Worm (Caenorhabditis elegans): ENCODE measurements around the gene C17F4.11.
A peak's percentile ranks its signal among the peaks of the same experiment; 100 is the strongest.

Gene C17F4.11

ce11 chrII:3245836-3246235, 8.6 kb downstream of the C17F4.11 start, which contains the start of gene C17F4.7 (continued):
- TF ChIP-seq ztf-22 (GFP tag; optimal IDR thresholded peaks at IDR 0.05) (peak; percentile 29), ztf-28 (GFP tag; IDR thresholded peaks at IDR 0.05) (no peak), gei-17 (GFP tag; optimal IDR thresholded peaks at IDR 0.05) (no peak)

- TF ChIP-seq ceh-40 (GFP tag; IDR thresholded peaks at IDR 0.05) (no peak), zfh-2 (GFP tag; conservative IDR thresholded peaks at IDR 0.05) (peak; percentile 51; the same call in 1 of the 2 replicates)
Measured at ce11 chrII:3247556-3247955, 10.3 kb downstream of the C17F4.11 start.

ce11 chrII:3248043-3248718, 10.9 kb downstream of the C17F4.11 start, which contains the start of the genes fbxc-50 and C17F4.2:
Gene fbxc-50, minus strand, starts transcription at chrII:3248123.
Gene C17F4.2, plus strand, starts transcription at chrII:3248668.
- no peak for TF ChIP-seq D2030.7 (GFP tag; IDR thresholded peaks at IDR 0.05)
- TF ChIP-seq dox-1 (GFP tag; IDR thresholded peaks at IDR 0.05), result no peak
- no peak for TF ChIP-seq ceh-100 (GFP tag; IDR thresholded peaks at IDR 0.05)
- 0 out of 2 replicates have a peak, but pooled peaks have one; percentile 24 for TF ChIP-seq F33H1.4 (GFP tag; IDR thresholded peaks at IDR 0.05)
- no peak for TF ChIP-seq fkh-3 (tag; optimal IDR thresholded peaks at IDR 0.05)
- TF ChIP-seq hlh-26 (GFP tag; conservative IDR thresholded peaks at IDR 0.05), result no peak
- no peak for TF ChIP-seq nhr-80 (tag; optimal IDR thresholded peaks at IDR 0.05)
- 0 out of 2 replicates have a peak, but pooled peaks have one; percentile 11 for TF ChIP-seq pbrm-1 (GFP tag; IDR thresholded peaks at IDR 0.05)
- TF ChIP-seq xnd-1 (tag; optimal IDR thresholded peaks at IDR 0.05), result peak; percentile 77
- TF ChIP-seq lsy-27 (tag; optimal IDR thresholded peaks at IDR 0.05; ENCODE audit: borderline replicate concordance, insufficient read depth), result no peak
- no peak for TF ChIP-seq B0336.3 (GFP tag; IDR thresholded peaks at IDR 0.05)
- no peak for TF ChIP-seq nfyb-1 (GFP tag; IDR thresholded peaks at IDR 0.05)
- peak; percentile 86 for TF ChIP-seq madf-8 (GFP tag; conservative IDR thresholded peaks at IDR 0.05)
- no peak for TF ChIP-seq egl-18 (GFP tag; IDR thresholded peaks at IDR 0.05)
- no peak for TF ChIP-seq hmg-20 (GFP tag; IDR thresholded peaks at IDR 0.05)
- TF ChIP-seq F23B12.7 (tag; optimal IDR thresholded peaks at IDR 0.05; ENCODE audit: insufficient read depth), result no peak
- peak; percentile 91 for TF ChIP-seq hmg-1.2 (GFP tag; IDR thresholded peaks at IDR 0.05)
- TF ChIP-seq nhr-179 (tag; optimal IDR thresholded peaks at IDR 0.05), result no peak
- TF ChIP-seq rpc-1 (optimal IDR thresholded peaks at IDR 0.05), result no peak
- TF ChIP-seq rpc-1 (tag; optimal IDR thresholded peaks at IDR 0.05), result no peak
- no peak for TF ChIP-seq Y95B8A.8 (GFP tag; IDR thresholded peaks at IDR 0.05)
- no peak for TF ChIP-seq dpff-1 (tag; optimal IDR thresholded peaks at IDR 0.05)
- TF ChIP-seq T26A5.8 (tag; optimal IDR thresholded peaks at IDR 0.05), result no peak
- TF ChIP-seq mes-4 (tag; optimal IDR thresholded peaks at IDR 0.05), result no peak
- no peak for TF ChIP-seq F10E7.11 (tag; optimal IDR thresholded peaks at IDR 0.05)
- no peak for TF ChIP-seq cebp-1 (GFP tag; IDR thresholded peaks at IDR 0.05)
- no peak for TF ChIP-seq cebp-1 (tag; optimal IDR thresholded peaks at IDR 0.05)
- no peak for TF ChIP-seq ets-4 (GFP tag; optimal IDR thresholded peaks at IDR 0.05)
- TF ChIP-seq rec-8 (tag; optimal IDR thresholded peaks at IDR 0.05), result no peak
- TF ChIP-seq F57C9.4 (tag; optimal IDR thresholded peaks at IDR 0.05), result no peak
- peak; percentile 27 for TF ChIP-seq lsl-1 (GFP tag; optimal IDR thresholded peaks at IDR 0.05)
- no peak for TF ChIP-seq F37B4.10 (GFP tag; IDR thresholded peaks at IDR 0.05)
- TF ChIP-seq sptf-2 (GFP tag; optimal IDR thresholded peaks at IDR 0.05), result no peak
- TF ChIP-seq nhr-120 (GFP tag; IDR thresholded peaks at IDR 0.05), result no peak
- no peak for TF ChIP-seq atf-7 (tag; optimal IDR thresholded peaks at IDR 0.05)
- no peak for TF ChIP-seq snpc-1.3 (tag; optimal IDR thresholded peaks at IDR 0.05; ENCODE audit: insufficient read depth)
- TF ChIP-seq dpl-1 (GFP tag; optimal IDR thresholded peaks at IDR 0.05), result peak; percentile 58
- no peak for TF ChIP-seq unc-62 (GFP tag; optimal IDR thresholded peaks at IDR 0.05)
- no peak for TF ChIP-seq akir-1 (GFP tag; optimal IDR thresholded peaks at IDR 0.05)
- TF ChIP-seq ceh-27 (GFP tag; optimal IDR thresholded peaks at IDR 0.05), result no peak
